Worm (Caenorhabditis elegans): ENCODE measurements around the gene irld-3.

DNA sequence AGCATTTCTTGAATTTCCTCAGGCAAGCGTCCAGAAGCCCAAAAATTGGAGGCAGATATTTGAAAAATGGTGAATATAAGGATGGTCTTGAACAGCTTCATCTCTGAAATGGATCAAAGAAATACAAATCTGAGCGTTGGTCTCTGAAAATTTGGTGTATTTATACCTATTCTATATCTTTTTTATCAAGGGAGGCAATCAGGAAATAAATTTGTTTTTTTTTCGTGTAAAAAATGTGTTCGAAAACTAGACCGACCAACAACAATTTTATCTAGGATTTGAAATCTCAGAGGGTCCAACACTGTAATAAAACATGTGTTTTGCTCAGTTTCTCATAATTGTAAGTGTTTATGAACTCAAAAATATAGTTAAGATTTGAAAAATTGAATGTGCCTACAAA is 16.6 kb downstream of the irld-3 start, which contains the start of gene srt-56:
- TF ChIP-seq nhr-12 (tag; optimal IDR thresholded peaks at IDR 0.05) (no peak), bed-3 (GFP tag; optimal IDR thresholded peaks at IDR 0.05) (no peak), tbx-8 (GFP tag; optimal IDR thresholded peaks at IDR 0.05) (no peak), pha-4 (tag; optimal IDR thresholded peaks at IDR 0.05) (no peak), unc-62 (GFP tag; optimal IDR thresholded peaks at IDR 0.05) (no peak), ztf-11 (tag; optimal IDR thresholded peaks at IDR 0.05) (no peak), unc-120 (tag; optimal IDR thresholded peaks at IDR 0.05; ENCODE audit: poor library complexity, severe bottlenecking) (no peak), mab-5 (tag; optimal IDR thresholded peaks at IDR 0.05) (no peak), lin-13 (tag; optimal IDR thresholded peaks at IDR 0.05) (no peak), snpc-4 (tag; optimal IDR thresholded peaks at IDR 0.05) (no peak), nhr-76 (tag; optimal IDR thresholded peaks at IDR 0.05) (no peak)
